Worm (Caenorhabditis elegans): ENCODE measurements around the gene arx-6.
A peak's percentile ranks its signal among the peaks of the same experiment; 100 is the strongest.

arx-6 gene

DNA sequence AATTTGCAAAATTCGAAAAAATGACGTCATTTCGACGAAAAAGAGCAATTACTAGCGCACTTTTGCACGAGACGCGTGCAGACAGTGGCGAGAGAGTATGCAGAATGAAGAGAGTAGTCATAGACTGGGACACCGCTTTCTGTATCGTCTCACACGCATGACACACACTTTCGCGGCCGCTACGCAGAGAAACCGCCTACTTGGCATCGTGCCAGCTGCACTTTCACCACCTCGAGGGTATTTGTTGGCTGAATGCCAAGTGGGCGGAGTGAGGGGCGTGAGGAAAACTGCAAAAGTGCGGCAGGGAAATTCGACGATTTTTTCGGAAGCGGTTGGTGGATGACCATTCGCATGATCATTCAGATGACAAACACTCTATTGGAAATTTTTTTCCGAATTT lies 21.3 kb downstream of the arx-6 start (continued):
- TF ChIP-seq pax-3 (tag; optimal IDR thresholded peaks at IDR 0.05), result peak; percentile 100
- peak; percentile 97 for TF ChIP-seq fos-1 (tag; optimal IDR thresholded peaks at IDR 0.05)
- TF ChIP-seq lin-13 (GFP tag; optimal IDR thresholded peaks at IDR 0.05), result peak; percentile 100
- TF ChIP-seq grh-1 (GFP tag; IDR thresholded peaks at IDR 0.05), result peak; percentile 99
- TF ChIP-seq unc-62 (GFP tag; optimal IDR thresholded peaks at IDR 0.05), result no peak
- peak; percentile 99 for TF ChIP-seq ztf-4 (tag; optimal IDR thresholded peaks at IDR 0.05)
- peak; percentile 95 for TF ChIP-seq efl-3 (GFP tag; optimal IDR thresholded peaks at IDR 0.05)
- TF ChIP-seq nhr-11 (tag; optimal IDR thresholded peaks at IDR 0.05), result peak; percentile 94
- TF ChIP-seq aly-2 (tag; optimal IDR thresholded peaks at IDR 0.05), result peak; percentile 90
- TF ChIP-seq isw-1 (GFP tag; IDR thresholded peaks at IDR 0.05), result peak; percentile 98
- peak; percentile 99 for TF ChIP-seq elt-2 (tag; optimal IDR thresholded peaks at IDR 0.05)
- peak; percentile 98 for TF ChIP-seq lir-3 (tag; optimal IDR thresholded peaks at IDR 0.05; ENCODE audit: poor library complexity)
- peak; percentile 93 for TF ChIP-seq fkh-4 (tag; optimal IDR thresholded peaks at IDR 0.05; ENCODE audit: borderline replicate concordance)
- TF ChIP-seq C34B4.2 (tag; optimal IDR thresholded peaks at IDR 0.05), result peak; percentile 91
- TF ChIP-seq hlh-17 (GFP tag; optimal IDR thresholded peaks at IDR 0.05; ENCODE audit: borderline replicate concordance), result no peak
- TF ChIP-seq tlp-1 (tag; optimal IDR thresholded peaks at IDR 0.05), result no peak
- TF ChIP-seq skn-1 (tag; optimal IDR thresholded peaks at IDR 0.05), result peak; percentile 95
- TF ChIP-seq pag-3 (tag; optimal IDR thresholded peaks at IDR 0.05; ENCODE audit: borderline replicate concordance, insufficient read depth), result peak; percentile 80
- peak; percentile 69 for TF ChIP-seq nhr-76 (tag; optimal IDR thresholded peaks at IDR 0.05)
- peak; percentile 99 for TF ChIP-seq nhr-77 (tag; optimal IDR thresholded peaks at IDR 0.05)
- TF ChIP-seq ceh-63 (GFP tag; optimal IDR thresholded peaks at IDR 0.05), result peak; percentile 92
- TF ChIP-seq dpl-1 (GFP tag; optimal IDR thresholded peaks at IDR 0.05), result peak; percentile 89 to 91 (median 89)
- peak; percentile 96 to 97 for TF ChIP-seq efl-1 (optimal IDR thresholded peaks at IDR 0.05)
- peak; percentile 85 to 99 for TF ChIP-seq efl-1 (GFP tag; optimal IDR thresholded peaks at IDR 0.05 in 1 of 2)
- peak; percentile 95 for TF ChIP-seq hpl-2 (GFP tag; optimal IDR thresholded peaks at IDR 0.05)
- TF ChIP-seq tbx-2 (tag; optimal IDR thresholded peaks at IDR 0.05), result peak; percentile 100
- TF ChIP-seq ets-5 (GFP tag; IDR thresholded peaks at IDR 0.05), result no peak
- TF ChIP-seq zag-1 (tag; optimal IDR thresholded peaks at IDR 0.05), result peak; percentile 30
- peak; percentile 97 for TF ChIP-seq lsy-2 (tag; optimal IDR thresholded peaks at IDR 0.05)
- peak; percentile 100 for TF ChIP-seq unc-86 (tag; optimal IDR thresholded peaks at IDR 0.05)
- peak; percentile 98 for TF ChIP-seq rnt-1 (tag; optimal IDR thresholded peaks at IDR 0.05)
- TF ChIP-seq lin-15B (tag; optimal IDR thresholded peaks at IDR 0.05), result peak; percentile 94
- peak; percentile 100 for TF ChIP-seq nhr-85 (tag)
- TF ChIP-seq pqm-1 (tag; optimal IDR thresholded peaks at IDR 0.05), result peak; percentile 95
- TF ChIP-seq sup-37 (GFP tag; optimal IDR thresholded peaks at IDR 0.05), result peak; percentile 100
- TF ChIP-seq nhr-19 (GFP tag; conservative IDR thresholded peaks at IDR 0.05), result peak; percentile 100
- peak; percentile 10 for TF ChIP-seq Y116A8C.19 (tag; optimal IDR thresholded peaks at IDR 0.05; ENCODE audit: borderline replicate concordance)
- TF ChIP-seq fkh-8 (tag; optimal IDR thresholded peaks at IDR 0.05), result peak; percentile 100

ce11 chrIII:4900260-4900659 lies 21.8 kb downstream of the arx-6 start, which contains the start of gene tag-340:
TSS of gene tag-340 (plus strand) at chrIII:4900508.
- TF ChIP-seq efl-1 (optimal IDR thresholded peaks at IDR 0.05), result no peak
- TF ChIP-seq efl-1 (GFP tag; optimal IDR thresholded peaks at IDR 0.05 in 1 of 2), result peak in 1 of 2 experiments; percentile 20
- no peak for TF ChIP-seq fkh-10 (GFP tag; optimal IDR thresholded peaks at IDR 0.05)

- TF ChIP-seq C04F5.9 (tag; optimal IDR thresholded peaks at IDR 0.05) (no peak), lin-15B (tag; optimal IDR thresholded peaks at IDR 0.05) (no peak), hlh-4 (tag; optimal IDR thresholded peaks at IDR 0.05) (no peak), dpl-1 (GFP tag; optimal IDR thresholded peaks at IDR 0.05) (no peak), C16A3.4 (tag; optimal IDR thresholded peaks at IDR 0.05) (no peak), pag-3 (tag; optimal IDR thresholded peaks at IDR 0.05; ENCODE audit: borderline replicate concordance, insufficient read depth) (no peak)
Measured at ce11 chrIII:4903784-4904183, 25.3 kb downstream of the arx-6 start, which contains the start of gene kbp-2. TSS of gene kbp-2 (minus strand) at chrIII:4903884.

Data from whole organism, L1 larva.